Worm (Caenorhabditis elegans): ENCODE results near the gene F36H5.9.
A peak's percentile ranks its signal among the peaks of the same experiment; 100 is the strongest.

Gene F36H5.9

ce11 chrII:1756582-1756981 is 3.7 kb upstream of the F36H5.9 start, which contains the start of gene fbxb-53:
Gene fbxb-53, plus strand, starts transcription at chrII:1756882.
- TF ChIP-seq skn-1 (tag; optimal IDR thresholded peaks at IDR 0.05), result no peak
- no peak for TF ChIP-seq mdt-29 (GFP tag; IDR thresholded peaks at IDR 0.05)
- TF ChIP-seq madf-9 (GFP tag; conservative IDR thresholded peaks at IDR 0.05), result no peak
- peak in 1 of 2 experiments; percentile 31 for TF ChIP-seq unc-62 (GFP tag; optimal IDR thresholded peaks at IDR 0.05 in 1 of 2)
- no peak for TF ChIP-seq unc-62 (tag; optimal IDR thresholded peaks at IDR 0.05)
- TF ChIP-seq nhr-102 (tag; optimal IDR thresholded peaks at IDR 0.05), result no peak

ce11 chrII:1756072-1756471 is 3.2 kb upstream of the F36H5.9 start, which contains the start of gene F36H5.17:
Gene F36H5.17, minus strand, starts transcription at chrII:1756172.
- TF ChIP-seq ZK337.2 (GFP tag; IDR thresholded peaks at IDR 0.05), result no peak
- no peak for TF ChIP-seq mdt-29 (GFP tag; IDR thresholded peaks at IDR 0.05)
- TF ChIP-seq nhr-111 (GFP tag; optimal IDR thresholded peaks at IDR 0.05), result no peak
- TF ChIP-seq Y48G9A.11 (GFP tag; IDR thresholded peaks at IDR 0.05), result no peak
- no peak for TF ChIP-seq lin-13 (GFP tag; optimal IDR thresholded peaks at IDR 0.05)
- TF ChIP-seq pha-4 (GFP tag; IDR thresholded peaks at IDR 0.05), result no peak
- no peak for TF ChIP-seq pha-4 (tag; optimal IDR thresholded peaks at IDR 0.05)
- TF ChIP-seq spr-3 (GFP tag; optimal IDR thresholded peaks at IDR 0.05), result no peak
- no peak for TF ChIP-seq jun-1 (tag; optimal IDR thresholded peaks at IDR 0.05)
- no peak for TF ChIP-seq mdl-1 (tag; optimal IDR thresholded peaks at IDR 0.05)
- no peak for TF ChIP-seq nhr-11 (tag; optimal IDR thresholded peaks at IDR 0.05)
- TF ChIP-seq skn-1 (tag; optimal IDR thresholded peaks at IDR 0.05), result no peak
- no peak for TF ChIP-seq fkh-10 (GFP tag; optimal IDR thresholded peaks at IDR 0.05)
- no peak for TF ChIP-seq dmd-6 (GFP tag; IDR thresholded peaks at IDR 0.05)
- TF ChIP-seq daf-8 (GFP tag; IDR thresholded peaks at IDR 0.05), result no peak

ce11 chrII:1750413-1750812 is 2.5 kb downstream of the F36H5.9 start, which contains the start of the genes F36H5.13 and F36H5.8:
Gene F36H5.13, minus strand, starts transcription at chrII:1750513.
Gene F36H5.8, minus strand, starts transcription at chrII:1750686.
- TF ChIP-seq aha-1 (tag) (peak; percentile 9), lir-3 (tag; optimal IDR thresholded peaks at IDR 0.05) (no peak)

DNA sequence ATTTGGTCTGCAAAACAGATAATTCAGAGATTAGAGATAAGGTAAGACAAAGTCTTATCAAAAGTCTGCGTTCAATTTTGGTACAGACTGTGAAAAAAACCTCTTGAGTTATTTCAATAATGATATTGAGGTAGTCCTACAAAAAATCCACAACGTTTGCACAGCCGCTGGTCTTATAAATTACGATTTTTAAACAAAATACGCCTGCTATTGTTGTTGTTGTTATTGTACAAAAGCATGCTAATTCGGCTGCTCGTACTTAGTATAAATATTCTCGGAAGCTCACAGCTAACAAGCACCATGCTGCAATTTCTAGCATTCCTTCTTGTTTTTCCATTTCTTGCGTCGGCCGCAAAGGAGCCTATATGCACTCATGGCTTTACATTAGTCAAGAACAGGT is 8.7 kb downstream of the F36H5.9 start, which contains the start of gene clec-19:
clec-19 (plus strand) TSS at position 301 of the 400 bp plus-strand sequence.
- TF ChIP-seq lsy-2 (tag; optimal IDR thresholded peaks at IDR 0.05) (no peak), lin-39 (tag; optimal IDR thresholded peaks at IDR 0.05) (no peak), lir-3 (tag; optimal IDR thresholded peaks at IDR 0.05) (no peak), ceh-82 (tag; optimal IDR thresholded peaks at IDR 0.05) (no peak), ceh-20 (GFP tag; IDR thresholded peaks at IDR 0.05) (no peak), jun-1 (tag; optimal IDR thresholded peaks at IDR 0.05) (no peak), rbr-2 (tag; optimal IDR thresholded peaks at IDR 0.05) (no peak), ama-1 (optimal IDR thresholded peaks at IDR 0.05) (no peak), nhr-77 (tag; optimal IDR thresholded peaks at IDR 0.05) (no peak), nhr-10 (tag; optimal IDR thresholded peaks at IDR 0.05) (no peak), vab-7 (GFP tag; IDR thresholded peaks at IDR 0.05) (no peak), mxl-2 (GFP tag; conservative IDR thresholded peaks at IDR 0.05) (no peak), T20F7.1 (GFP tag; optimal IDR thresholded peaks at IDR 0.05) (no peak)

DNA sequence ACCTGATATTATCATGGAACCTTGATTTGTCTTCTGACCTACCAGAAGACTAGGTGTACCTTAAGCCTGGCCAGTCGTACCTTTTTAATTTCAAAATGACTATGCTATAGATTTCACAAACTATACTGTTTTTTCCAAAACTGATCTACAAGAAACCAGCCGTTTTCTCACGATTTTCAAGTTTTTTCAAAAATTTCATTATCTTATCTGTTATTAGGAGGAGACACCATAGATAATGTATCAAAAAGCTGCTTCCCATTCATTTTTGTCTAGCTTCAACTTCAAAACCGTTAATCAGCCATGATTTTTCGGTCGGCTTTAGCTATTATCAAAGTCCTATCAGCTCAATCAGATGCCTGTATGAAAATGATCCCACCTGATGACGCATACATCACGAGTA is 10.4 kb downstream of the F36H5.9 start, which contains the start of gene F36H5.12:
F36H5.12 (plus strand) TSS at position 301 of the 400 bp plus-strand sequence.
- no peak for TF ChIP-seq hlh-30 (tag; optimal IDR thresholded peaks at IDR 0.05; ENCODE audit: insufficient read depth)
- no peak for TF ChIP-seq daf-8 (GFP tag; IDR thresholded peaks at IDR 0.05)
- no peak for TF ChIP-seq mdl-1 (tag; optimal IDR thresholded peaks at IDR 0.05)
- no peak for TF ChIP-seq fos-1 (tag; optimal IDR thresholded peaks at IDR 0.05)
- no peak for TF ChIP-seq F37D6.2 (tag; optimal IDR thresholded peaks at IDR 0.05)
- TF ChIP-seq duxl-1 (tag; optimal IDR thresholded peaks at IDR 0.05; ENCODE audit: poor library complexity), result no peak
- no peak for TF ChIP-seq ceh-82 (tag; optimal IDR thresholded peaks at IDR 0.05)
- TF ChIP-seq spr-3 (GFP tag; optimal IDR thresholded peaks at IDR 0.05), result no peak
- no peak for TF ChIP-seq F10B5.3 (tag; optimal IDR thresholded peaks at IDR 0.05)
- no peak for TF ChIP-seq T26A8.4 (GFP tag; IDR thresholded peaks at IDR 0.05)
- no peak for TF ChIP-seq madf-5 (GFP tag; IDR thresholded peaks at IDR 0.05)
- TF ChIP-seq mxl-2 (GFP tag; conservative IDR thresholded peaks at IDR 0.05), result no peak
- TF ChIP-seq jun-1 (tag; optimal IDR thresholded peaks at IDR 0.05), result no peak
- TF ChIP-seq nhr-77 (tag; optimal IDR thresholded peaks at IDR 0.05), result no peak
- TF ChIP-seq nhr-6 (tag; optimal IDR thresholded peaks at IDR 0.05), result no peak
- no peak for TF ChIP-seq unc-130 (GFP tag; optimal IDR thresholded peaks at IDR 0.05)
- no peak for TF ChIP-seq nhr-237 (tag; optimal IDR thresholded peaks at IDR 0.05)
- no peak for TF ChIP-seq lin-13 (GFP tag; optimal IDR thresholded peaks at IDR 0.05)
- TF ChIP-seq ztf-11 (tag; optimal IDR thresholded peaks at IDR 0.05), result no peak
- TF ChIP-seq mes-2 (tag; optimal IDR thresholded peaks at IDR 0.05; ENCODE audit: poor library complexity, severe bottlenecking), result no peak
